Worm (Caenorhabditis elegans) whole organism, midembryonic: ENCODE results near the gene F21E9.2.

Experiments used
- T22C8.4 ChIP-seq: fragments of 200-800 bp; sonication (Bioruptor generic); IDR thresholded peaks from 2 replicates; pipeline ENCODE4 v1.3.6; 2022; ENCODE audit warnings: missing genetic modification characterization, missing compliant biosample characterization
- cog-1 ChIP-seq: sonication (generic microtip); optimal IDR thresholded peaks from 2 replicates; lab custom pipeline; 2016; ENCODE audit warnings: missing genetic modification characterization, missing compliant biosample characterization
- flt-1 ChIP-seq: fragments of 200-800 bp; sonication (Bioruptor generic); IDR thresholded peaks from 2 replicates; pipeline ENCODE4 v1.3.6; 2022; ENCODE audit warnings: missing genetic modification characterization, missing compliant biosample characterization
- med-1 ChIP-seq: sonication (generic microtip); optimal IDR thresholded peaks from 2 replicates; lab custom pipeline; 2017; ENCODE audit warnings: missing genetic modification characterization, mild to moderate bottlenecking, missing compliant biosample characterization, antibody characterized with exemption, missing genetic modification reagents; ENCODE audit not compliant: insufficient read depth
- ref-1 ChIP-seq: fragments of 200-800 bp; sonication (Bioruptor generic); conservative IDR thresholded peaks from 2 replicates; pipeline ENCODE4 v1.3.6; 2022; ENCODE audit warnings: missing genetic modification reagents, missing genetic modification characterization, missing compliant biosample characterization
- tab-1 ChIP-seq: fragments of 200-800 bp; sonication (Bioruptor generic); IDR thresholded peaks from 2 replicates; pipeline ENCODE4 v1.3.6; 2022; ENCODE audit warnings: missing genetic modification characterization, missing compliant biosample characterization
- ztf-23 ChIP-seq: fragments of 200-800 bp; sonication (Bioruptor generic); IDR thresholded peaks from 2 replicates; pipeline ENCODE4 v1.3.6; 2022; ENCODE audit warnings: missing genetic modification reagents, missing genetic modification characterization, missing compliant biosample characterization
- ztf-29 ChIP-seq: fragments of 200-800 bp; sonication (Bioruptor generic); IDR thresholded peaks from 2 replicates; pipeline ENCODE4 v1.3.6; 2022; ENCODE audit warnings: missing genetic modification reagents, missing genetic modification characterization, missing compliant biosample characterization

ce11 chrX:1309446-1309845 lies 20.3 kb downstream of the F21E9.2 start:
- TF ChIP-seq med-1 (GFP tag; lab: Kevin White, UChicago) (no peak), tab-1 (GFP tag; lab: Robert Waterston, UW) (no peak), ztf-29 (no peak), flt-1 (GFP tag; lab: Robert Waterston, UW) (no peak), ztf-23 (GFP tag; lab: Robert Waterston, UW) (no peak), T22C8.4 (GFP tag; lab: Robert Waterston, UW) (no peak), ref-1 (GFP tag; lab: Robert Waterston, UW) (no peak), cog-1 (tag; lab: Kevin White, UChicago) (no peak)
